Worm (Caenorhabditis elegans): ENCODE data around the gene srh-141.

- TF ChIP-seq F57C9.4 (tag; optimal IDR thresholded peaks at IDR 0.05) (no peak), lag-1 (GFP tag; IDR thresholded peaks at IDR 0.05) (no peak)
Observed at ce11 chrV:16467840-16468239, 24.1 kb downstream of the srh-141 start, which contains the start of gene sru-44.

Data from whole organism, young adult.